Fruit fly (Drosophila melanogaster): Measurements from ENCODE around the gene CG15824.
A peak's percentile ranks its signal among the peaks of the same experiment; 100 is the strongest.

DNA sequence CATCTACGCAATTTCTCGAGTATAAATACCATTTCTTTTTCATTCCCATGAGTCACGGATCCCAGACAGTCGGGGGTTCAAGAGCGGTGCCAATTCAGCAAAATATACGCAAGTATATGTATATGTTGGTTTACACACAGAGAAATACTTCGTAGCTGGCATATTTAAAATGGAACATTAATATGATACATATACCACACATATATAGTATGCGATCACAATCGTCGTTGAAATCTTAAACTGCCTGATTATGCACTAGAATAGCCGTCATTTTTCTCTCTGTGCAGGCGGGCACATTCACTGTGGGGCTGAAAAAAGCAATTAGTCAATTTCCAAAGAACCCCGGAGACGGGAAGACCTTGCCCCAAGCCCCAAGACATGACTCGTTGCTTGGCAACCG is 43.2 kb downstream of the CG15824 start:
- TF ChIP-seq CG2889 (GFP tag; IDR thresholded peaks at IDR 0.05) (peak; percentile 66; the same call in 1 of the 3 replicates), CG14965 (GFP tag; optimal IDR thresholded peaks at IDR 0.05; ENCODE audit: borderline replicate concordance) (no peak), ATbp (GFP tag; optimal IDR thresholded peaks at IDR 0.05) (peak; percentile 61), dmrt11E (tag; optimal IDR thresholded peaks at IDR 0.05) (peak; percentile 45), Ravus (GFP tag; IDR thresholded peaks at IDR 0.05) (peak; percentile 60), usp (GFP tag; optimal IDR thresholded peaks at IDR 0.05) (no peak), CG3281 (GFP tag; optimal IDR thresholded peaks at IDR 0.05) (peak; percentile 83), CG7745 (tag; optimal IDR thresholded peaks at IDR 0.05) (no peak), bcd (GFP tag; optimal IDR thresholded peaks at IDR 0.05) (peak; percentile 75), gsb (GFP tag; IDR thresholded peaks at IDR 0.05) (peak; percentile 71; the same call in 1 of the 2 replicates), CG10321 (GFP tag; IDR thresholded peaks at IDR 0.05) (peak; percentile 45; the same call in 1 of the 2 replicates), rib (GFP tag; IDR thresholded peaks at IDR 0.05) (peak; percentile 86), CG31388 (GFP tag; optimal IDR thresholded peaks at IDR 0.05) (no peak), CG30431 (GFP tag; optimal IDR thresholded peaks at IDR 0.05) (peak; percentile 53)
